Fruit fly (Drosophila melanogaster): ENCODE data around the gene Eig71Eg.

DNA sequence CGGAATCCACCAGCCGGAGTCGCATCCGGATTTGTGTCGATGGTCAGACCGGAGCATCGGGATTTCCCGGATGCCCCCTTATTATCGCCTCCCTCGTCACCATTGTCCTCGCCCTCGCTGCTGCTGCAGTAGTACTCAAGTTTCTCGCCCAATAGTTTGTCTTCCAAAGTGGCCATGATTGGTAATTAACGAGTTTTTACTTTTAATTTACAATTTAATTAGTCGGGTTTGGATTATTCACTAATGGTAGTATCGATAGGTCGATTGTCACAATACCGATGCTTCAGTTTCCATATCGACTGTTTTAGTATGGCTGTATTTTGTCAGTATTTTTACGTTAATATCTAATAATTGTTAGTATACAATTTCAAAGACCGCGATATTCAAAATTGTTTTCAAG lies 47.3 kb upstream of the Eig71Eg start, which contains the start of gene CG7650:
- no peak for TF ChIP-seq Blimp-1 (GFP tag; optimal IDR thresholded peaks at IDR 0.05)
- TF ChIP-seq CG7368 (GFP tag; optimal IDR thresholded peaks at IDR 0.05), result no peak
- TF ChIP-seq CG11294 (GFP tag; IDR thresholded peaks at IDR 0.05), result no peak
- no peak for TF ChIP-seq cyc (GFP tag; optimal IDR thresholded peaks at IDR 0.05)
- TF ChIP-seq CG3919 (GFP tag; optimal IDR thresholded peaks at IDR 0.05), result no peak
- no peak for TF ChIP-seq Gug (GFP tag; IDR thresholded peaks at IDR 0.05)
